Worm (Caenorhabditis elegans): ENCODE data around the gene R09D1.13.

DNA sequence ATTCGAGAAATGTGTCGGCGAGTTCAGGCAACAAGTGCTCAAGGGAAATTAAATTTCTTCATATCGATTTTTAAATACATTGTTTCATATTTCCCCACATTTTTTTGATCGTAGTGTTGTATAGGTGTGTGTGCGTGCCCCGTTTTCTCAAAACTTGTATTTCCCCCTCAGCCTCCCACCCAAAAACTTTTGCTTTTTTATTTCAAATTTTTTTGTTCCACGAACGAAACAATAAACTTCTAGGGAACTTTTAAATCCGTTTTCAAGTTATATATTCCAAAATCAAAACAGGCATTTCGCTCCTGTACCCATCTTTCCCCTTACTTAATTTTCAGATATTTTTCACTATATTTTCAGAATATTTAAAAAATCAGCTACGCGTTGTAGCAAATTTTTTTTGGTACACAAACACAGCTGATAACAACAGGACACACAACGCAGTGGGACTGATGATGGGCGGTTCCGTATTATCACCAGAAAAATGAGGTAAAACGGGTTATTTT lies 27.2 kb downstream of the R09D1.13 start, which contains the start of the genes M176.4 and M176.16:
- no peak for TF ChIP-seq ama-1 (optimal IDR thresholded peaks at IDR 0.05)
- TF ChIP-seq F13C5.2 (tag; optimal IDR thresholded peaks at IDR 0.05), result no peak
- TF ChIP-seq ets-7 (tag; optimal IDR thresholded peaks at IDR 0.05), result no peak
- no peak for TF ChIP-seq ceh-13 (GFP tag; optimal IDR thresholded peaks at IDR 0.05)
- TF ChIP-seq hmbx-1 (tag; optimal IDR thresholded peaks at IDR 0.05), result no peak
- no peak for TF ChIP-seq pes-1 (GFP tag; IDR thresholded peaks at IDR 0.05)
- no peak for TF ChIP-seq tra-4 (tag; optimal IDR thresholded peaks at IDR 0.05)
- TF ChIP-seq flt-1 (GFP tag; IDR thresholded peaks at IDR 0.05), result no peak
- TF ChIP-seq B0310.2 (tag; optimal IDR thresholded peaks at IDR 0.05), result no peak
- TF ChIP-seq aly-1 (tag; optimal IDR thresholded peaks at IDR 0.05), result no peak
- no peak for TF ChIP-seq tbx-37 (GFP tag; conservative IDR thresholded peaks at IDR 0.05)
- no peak for TF ChIP-seq scrt-1 (GFP tag; IDR thresholded peaks at IDR 0.05)
- no peak for TF ChIP-seq ceh-36 (tag; optimal IDR thresholded peaks at IDR 0.05)
- TF ChIP-seq hmg-4 (GFP tag; optimal IDR thresholded peaks at IDR 0.05), result no peak
